Worm (Caenorhabditis elegans) whole organism, mixed stage, embryonic: ENCODE data around the gene dph-3.

Experiments used
- elt-3 ChIP-seq: fragments of 150-350 bp; optimal IDR thresholded peaks from 2 replicates; lab custom pipeline; 2014; ENCODE audit warnings: missing biosample characterization, missing genetic modification characterization
- flh-1 ChIP-seq: fragments of 200-800 bp; sonication (Bioruptor generic); optimal IDR thresholded peaks from 2 replicates; lab custom pipeline; 2018; ENCODE audit warnings: mild to moderate bottlenecking, missing genetic modification characterization, moderate library complexity, missing compliant biosample characterization
- lsy-2 ChIP-seq: fragments of 150-350 bp; optimal IDR thresholded peaks from 2 replicates; lab custom pipeline; 2014; ENCODE audit warnings: missing biosample characterization, missing genetic modification characterization
- mls-2 ChIP-seq: sonication (generic microtip); optimal IDR thresholded peaks from 2 replicates; lab custom pipeline; 2016; ENCODE audit warnings: mild to moderate bottlenecking, missing genetic modification characterization, moderate library complexity, missing compliant biosample characterization
- nhr-12 ChIP-seq: fragments of 150-350 bp; optimal IDR thresholded peaks from 2 replicates; lab custom pipeline; 2014; ENCODE audit warnings: missing biosample characterization, missing genetic modification characterization
- nhr-237 ChIP-seq: fragments of 150-350 bp; optimal IDR thresholded peaks from 2 replicates; lab custom pipeline; 2014; ENCODE audit warnings: missing biosample characterization, missing genetic modification characterization
- pha-4 ChIP-seq: fragments of 150-350 bp; optimal IDR thresholded peaks from 2 replicates; lab custom pipeline; 2018; ENCODE audit warnings: missing biosample characterization, missing genetic modification reagents, missing genetic modification characterization
- snpc-4 ChIP-seq: fragments of 150-350 bp; optimal IDR thresholded peaks from 2 replicates; lab custom pipeline; 2014; ENCODE audit warnings: missing biosample characterization, missing genetic modification characterization
- sptf-1 ChIP-seq: sonication (generic microtip); optimal IDR thresholded peaks from 2 replicates; lab custom pipeline; 2017; ENCODE audit warnings: mild to moderate bottlenecking, missing genetic modification characterization, moderate library complexity, missing compliant biosample characterization
- unc-62 ChIP-seq: fragments of 150-350 bp; optimal IDR thresholded peaks from 2 replicates; lab custom pipeline; 2014; ENCODE audit warnings: missing biosample characterization, missing genetic modification reagents, missing genetic modification characterization

ce11 chrIV:9725468-9725985 is 18.6 kb downstream of the dph-3 start:
- no peak for TF ChIP-seq lsy-2 (tag; lab: Kevin White, UChicago)
- TF ChIP-seq pha-4 (tag; lab: Kevin White, UChicago): no peak
- no peak for TF ChIP-seq nhr-237 (tag; lab: Kevin White, UChicago)
- TF ChIP-seq elt-3 (tag; lab: Kevin White, UChicago): no peak
- no peak for TF ChIP-seq flh-1 (GFP tag; lab: Kevin White, UChicago)
- TF ChIP-seq nhr-12: no peak
- TF ChIP-seq sptf-1 (tag; lab: Kevin White, UChicago): no peak
- TF ChIP-seq unc-62 (GFP tag; lab: Kevin White, UChicago): no peak
- TF ChIP-seq mls-2 (tag; lab: Kevin White, UChicago): no peak
- no peak for TF ChIP-seq snpc-4 (tag; lab: Kevin White, UChicago)
